Fruit fly (Drosophila melanogaster) whole organism, embryonic: ENCODE data around the gene Prp3.

Experiments
- Adf1 ChIP-seq: fragments of 200-800 bp; sonication (Bioruptor generic); IDR thresholded peaks from 2 replicates; pipeline ENCODE4 v1.3.6; 2022; ENCODE audit warnings: missing biosample characterization, missing genetic modification characterization
- CG10565 ChIP-seq: fragments of 200-800 bp; sonication (Bioruptor generic); optimal IDR thresholded peaks from 3 replicates; lab custom pipeline; 2016; ENCODE audit warnings: missing biosample characterization, mild to moderate bottlenecking, missing genetic modification characterization
- CG10959 ChIP-seq: fragments of 200-800 bp; sonication (Bioruptor generic); IDR thresholded peaks from 2 replicates; pipeline ENCODE4 v1.3.6; 2022; ENCODE audit warnings: missing biosample characterization, missing genetic modification characterization
- CG12744 ChIP-seq: fragments of 200-800 bp; sonication (Bioruptor generic); optimal IDR thresholded peaks from 2 replicates; lab custom pipeline; 2016; ENCODE audit warnings: missing biosample characterization, missing genetic modification characterization
- CG13296 ChIP-seq: fragments of 200-800 bp; sonication (Bioruptor generic); optimal IDR thresholded peaks from 3 replicates; lab custom pipeline; 2018; ENCODE audit warnings: missing biosample characterization, mild to moderate bottlenecking, missing genetic modification characterization
- CG13894 ChIP-seq: fragments of 200-800 bp; sonication (Bioruptor generic); optimal IDR thresholded peaks from 3 replicates; lab custom pipeline; 2018; ENCODE audit warnings: missing biosample characterization, mild to moderate bottlenecking, missing genetic modification characterization, moderate library complexity
- CG14441 ChIP-seq: fragments of 200-800 bp; sonication (Bioruptor generic); IDR thresholded peaks from 2 replicates; pipeline ENCODE4 v1.3.6; 2022; ENCODE audit warnings: missing biosample characterization, missing genetic modification characterization
- CG14860 ChIP-seq: fragments of 200-800 bp; sonication (Bioruptor generic); IDR thresholded peaks from 3 replicates; pipeline ENCODE4 v1.3.6; 2022; ENCODE audit warnings: missing biosample characterization, missing genetic modification characterization; ENCODE audit not compliant: partially characterized antibody
- CG15011 ChIP-seq: fragments of 200-800 bp; sonication (Bioruptor generic); optimal IDR thresholded peaks from 3 replicates; lab custom pipeline; 2018; ENCODE audit warnings: missing biosample characterization, mild to moderate bottlenecking, missing genetic modification characterization
- CG1832 ChIP-seq: fragments of 200-800 bp; sonication (Bioruptor generic); optimal IDR thresholded peaks from 2 replicates; lab custom pipeline; 2017; ENCODE audit warnings: missing biosample characterization, mild to moderate bottlenecking, missing genetic modification characterization, inconsistent platforms
- CG2120 ChIP-seq: fragments of 200-800 bp; sonication (Bioruptor generic); optimal IDR thresholded peaks from 3 replicates; lab custom pipeline; 2016; ENCODE audit warnings: missing biosample characterization, missing genetic modification characterization
- CG30020 ChIP-seq: fragments of 200-800 bp; optimal IDR thresholded peaks from 2 replicates; lab custom pipeline; 2019; ENCODE audit warnings: missing biosample characterization, mild to moderate bottlenecking, missing genetic modification characterization, moderate library complexity
- CG31365 ChIP-seq: fragments of 200-800 bp; sonication (Bioruptor generic); optimal IDR thresholded peaks from 2 replicates; lab custom pipeline; 2018; ENCODE audit warnings: missing biosample characterization, mild to moderate bottlenecking, missing genetic modification characterization
- CG32532 ChIP-seq: fragments of 200-800 bp; sonication (Bioruptor generic); IDR thresholded peaks from 2 replicates; pipeline ENCODE4 v1.3.6; 2022; ENCODE audit warnings: missing biosample characterization, missing genetic modification characterization
- CG42726 ChIP-seq: fragments of 200-800 bp; sonication (Bioruptor generic); IDR thresholded peaks from 2 replicates; pipeline ENCODE4 v1.3.6; 2022; ENCODE audit warnings: missing biosample characterization, missing genetic modification characterization; ENCODE audit not compliant: partially characterized antibody
- CG4282 ChIP-seq: fragments of 200-800 bp; sonication (Bioruptor generic); optimal IDR thresholded peaks from 2 replicates; lab custom pipeline; 2016; ENCODE audit warnings: missing biosample characterization, missing genetic modification characterization
- CG43689 ChIP-seq: fragments of 200-800 bp; sonication (Bioruptor generic); IDR thresholded peaks from 2 replicates; pipeline ENCODE4 v1.3.6; 2022; ENCODE audit warnings: missing biosample characterization, missing genetic modification characterization
- CG7357 ChIP-seq: fragments of 200-800 bp; sonication (Bioruptor generic); IDR thresholded peaks from 3 replicates; pipeline ENCODE4 v1.3.6; 2022; ENCODE audit warnings: missing biosample characterization, missing genetic modification characterization
- CG7987 ChIP-seq: fragments of 200-800 bp; sonication (Bioruptor generic); optimal IDR thresholded peaks from 2 replicates; lab custom pipeline; 2018; ENCODE audit warnings: missing biosample characterization, mild to moderate bottlenecking, missing genetic modification characterization, moderate library complexity
- CG8281 ChIP-seq: fragments of 200-800 bp; sonication (Bioruptor generic); optimal IDR thresholded peaks from 2 replicates; lab custom pipeline; 2018; ENCODE audit warnings: missing biosample characterization, mild to moderate bottlenecking, missing genetic modification characterization, moderate library complexity
- CG8290 ChIP-seq, 3 experiments: fragments of 200-800 bp; sonication (Bioruptor generic); optimal IDR thresholded peaks; 2 replicates each; lab custom pipeline; 2016 to 2019; ENCODE audit warnings: missing biosample characterization in 3 of 3, missing genetic modification characterization in 3 of 3, mild to moderate bottlenecking in 2 of 3, moderate library complexity in 1 of 3
- CG9609 ChIP-seq: fragments of 200-800 bp; sonication (Bioruptor generic); optimal IDR thresholded peaks from 3 replicates; lab custom pipeline; 2016; ENCODE audit warnings: missing biosample characterization, missing genetic modification characterization
- HLH3B ChIP-seq: fragments of 200-800 bp; sonication (Bioruptor generic); IDR thresholded peaks from 2 replicates; pipeline ENCODE4 v1.3.6; 2022; ENCODE audit warnings: missing biosample characterization, missing genetic modification characterization
- HLH54F ChIP-seq: fragments of 200-800 bp; sonication (Bioruptor generic); optimal IDR thresholded peaks from 3 replicates; lab custom pipeline; 2016; ENCODE audit warnings: missing biosample characterization, missing genetic modification characterization
- Hand ChIP-seq: fragments of 200-800 bp; sonication (Bioruptor generic); optimal IDR thresholded peaks from 2 replicates; lab custom pipeline; 2017; ENCODE audit warnings: mild to moderate bottlenecking, missing biosample characterization, missing genetic modification reagents, missing genetic modification characterization
- Hey ChIP-seq: fragments of 200-800 bp; sonication (Bioruptor generic); optimal IDR thresholded peaks from 3 replicates; lab custom pipeline; 2018; ENCODE audit warnings: missing biosample characterization, mild to moderate bottlenecking, missing genetic modification characterization
- HmgZ ChIP-seq: fragments of 200-800 bp; sonication (Bioruptor generic); optimal IDR thresholded peaks from 2 replicates; lab custom pipeline; 2018; ENCODE audit warnings: missing biosample characterization, mild to moderate bottlenecking, missing genetic modification characterization
- Mad ChIP-seq: fragments of 200-800 bp; sonication (Bioruptor generic); optimal IDR thresholded peaks from 2 replicates; lab custom pipeline; 2016; ENCODE audit warnings: missing biosample characterization, missing genetic modification characterization
- Med ChIP-seq: fragments of 200-800 bp; sonication (Bioruptor generic); peaks from one replicate; lab custom pipeline; 2016; ENCODE audit warnings: missing biosample characterization, missing genetic modification characterization, mild to moderate bottlenecking, inconsistent platforms, moderate library complexity
- Mes4 ChIP-seq: fragments of 200-800 bp; sonication (Bioruptor generic); optimal IDR thresholded peaks from 2 replicates; lab custom pipeline; 2016; ENCODE audit warnings: missing biosample characterization, missing genetic modification characterization
- NC2β ChIP-seq: fragments of 200-800 bp; sonication (Bioruptor generic); optimal IDR thresholded peaks from 2 replicates; lab custom pipeline; 2016; ENCODE audit warnings: missing biosample characterization, missing genetic modification characterization
- NK7.1 ChIP-seq: fragments of 200-800 bp; sonication (Bioruptor generic); optimal IDR thresholded peaks from 3 replicates; lab custom pipeline; 2016; ENCODE audit warnings: missing biosample characterization, missing genetic modification characterization
- ab ChIP-seq: fragments of 200-800 bp; sonication (Bioruptor generic); optimal IDR thresholded peaks from 2 replicates; lab custom pipeline; 2016; ENCODE audit warnings: missing biosample characterization, missing genetic modification characterization
- abd-A ChIP-seq: fragments of 200-800 bp; sonication (Bioruptor generic); optimal IDR thresholded peaks from 3 replicates; lab custom pipeline; 2019; ENCODE audit warnings: missing biosample characterization, mild to moderate bottlenecking, missing genetic modification characterization, moderate library complexity
- al ChIP-seq: fragments of 200-800 bp; sonication (Bioruptor generic); IDR thresholded peaks from 2 replicates; pipeline ENCODE4 v1.3.6; 2022; ENCODE audit warnings: missing biosample characterization, missing genetic modification characterization
- ato ChIP-seq: fragments of 200-800 bp; sonication (Bioruptor generic); IDR thresholded peaks from 2 replicates; pipeline ENCODE4 v1.3.6; 2022; ENCODE audit warnings: missing biosample characterization, missing genetic modification characterization; ENCODE audit not compliant: partially characterized antibody
- cato ChIP-seq: fragments of 200-800 bp; sonication (Bioruptor generic); optimal IDR thresholded peaks from 2 replicates; lab custom pipeline; 2016; ENCODE audit warnings: missing biosample characterization, missing genetic modification characterization, borderline replicate concordance
- chinmo ChIP-seq: fragments of 200-800 bp; sonication (Bioruptor generic); IDR thresholded peaks from 4 replicates; pipeline ENCODE4 v1.3.6; 2022; ENCODE audit warnings: missing biosample characterization, missing genetic modification characterization; ENCODE audit not compliant: partially characterized antibody
- chn ChIP-seq: fragments of 200-800 bp; sonication (Bioruptor generic); optimal IDR thresholded peaks from 2 replicates; lab custom pipeline; 2016; ENCODE audit warnings: missing biosample characterization, missing genetic modification characterization
- fd3F ChIP-seq: fragments of 200-800 bp; sonication (Bioruptor generic); optimal IDR thresholded peaks from 2 replicates; lab custom pipeline; 2018; ENCODE audit warnings: missing biosample characterization, mild to moderate bottlenecking, missing genetic modification characterization, moderate library complexity
- lab ChIP-seq: fragments of 200-800 bp; sonication (Bioruptor generic); optimal IDR thresholded peaks from 3 replicates; lab custom pipeline; 2017; ENCODE audit warnings: missing biosample characterization, missing genetic modification characterization, mild to moderate bottlenecking, moderate library complexity, missing genetic modification reagents
- mirr ChIP-seq: fragments of 200-800 bp; sonication (Bioruptor generic); optimal IDR thresholded peaks from 3 replicates; lab custom pipeline; 2018; ENCODE audit warnings: missing biosample characterization, mild to moderate bottlenecking, missing genetic modification characterization
- p53 ChIP-seq: fragments of 200-800 bp; sonication (Bioruptor generic); optimal IDR thresholded peaks from 2 replicates; lab custom pipeline; 2016; ENCODE audit warnings: missing biosample characterization, missing genetic modification characterization
- pan ChIP-seq, 4 experiments: fragments of >200 bp in 3 of 4; fragments of 200-800 bp in 1 of 4; sonication (Bioruptor generic) in 1 of 4; optimal IDR thresholded peaks in 3 of 4; IDR thresholded peaks in 1 of 4; 2 replicates each; pipeline versions ENCODE4 v1.3.6 to Lab custom; 2017 to 2022; ENCODE audit warnings: missing biosample characterization in 2 of 4, missing genetic modification characterization in 2 of 4, mixed read lengths in 1 of 4
- pho ChIP-seq: fragments of 200-800 bp; sonication (Bioruptor generic); optimal IDR thresholded peaks from 2 replicates; lab custom pipeline; 2016; ENCODE audit warnings: missing biosample characterization, missing genetic modification characterization
- sqz ChIP-seq: fragments of 200-800 bp; sonication (Bioruptor generic); optimal IDR thresholded peaks from 3 replicates; lab custom pipeline; 2018; ENCODE audit warnings: missing biosample characterization, mild to moderate bottlenecking, missing genetic modification characterization
- sr ChIP-seq: fragments of 200-800 bp; sonication (Bioruptor generic); IDR thresholded peaks from 3 replicates; pipeline ENCODE4 v1.3.6; 2022; ENCODE audit warnings: missing biosample characterization, missing genetic modification characterization
- stc ChIP-seq: fragments of 200-800 bp; sonication (Bioruptor generic); IDR thresholded peaks from 2 replicates; pipeline ENCODE4 v1.3.6; 2022; ENCODE audit warnings: missing biosample characterization, missing genetic modification characterization
- tll ChIP-seq, 2 experiments: fragments of 200-800 bp in 1 of 2; fragments of >200 bp in 1 of 2; sonication (Bioruptor generic) in 1 of 2; optimal IDR thresholded peaks; 2 replicates each; lab custom pipeline; 2017 to 2019; ENCODE audit warnings: missing biosample characterization in 2 of 2, missing genetic modification characterization in 2 of 2, mild to moderate bottlenecking in 1 of 2, moderate library complexity in 1 of 2

Gene Prp3

dm6 chr3L:19929719-19930334 is 19.7 kb downstream of the Prp3 start (continued):
- TF ChIP-seq CG12744 (GFP tag; lab: Kevin White, UChicago) (no peak), NC2β (no peak), Adf1 (GFP tag; lab: Robert Waterston, UW) (no peak; the same call in 1 of the 2 replicates), Hey (tag; lab: Kevin White, UChicago) (peak; percentile 25), chinmo (GFP tag; lab: Robert Waterston, UW) (peak; percentile 81; the same call in 2 of the 4 replicates), CG8290 (GFP tag; optimal IDR thresholded peaks at IDR 0.05; lab: Kevin White, UChicago) (no peak), CG8290 (tag; optimal IDR thresholded peaks at IDR 0.05; lab: Kevin White, UChicago) (no peak), ato (no peak), CG1832 (no peak), tll (GFP tag; optimal IDR thresholded peaks at IDR 0.05; lab: Kevin White, UChicago) (no peak), sr (GFP tag; lab: Robert Waterston, UW) (no peak), CG31365 (tag; lab: Kevin White, UChicago) (no peak), CG7987 (GFP tag; lab: Kevin White, UChicago) (peak; percentile 2), CG4282 (GFP tag; lab: Kevin White, UChicago) (no peak), CG15011 (no peak), CG10959 (GFP tag; lab: Robert Waterston, UW) (no peak), ab (GFP tag; lab: Kevin White, UChicago) (no peak), al (GFP tag; lab: Robert Waterston, UW) (no peak), HmgZ (peak; percentile 53), CG32532 (peak; percentile 31; the same call in 1 of the 2 replicates), CG2120 (peak; percentile 21), Med (GFP tag; lab: Kevin White, UChicago) (peak; percentile 74), CG10565 (GFP tag; lab: Kevin White, UChicago) (no peak), mirr (GFP tag; lab: Kevin White, UChicago) (peak; percentile 96), CG9609 (GFP tag; lab: Kevin White, UChicago) (no peak), chn (GFP tag; lab: Kevin White, UChicago) (no peak), CG14441 (peak; percentile 33; the same call in 1 of the 2 replicates), CG7357 (GFP tag; lab: Robert Waterston, UW) (no peak), cato (GFP tag; lab: Kevin White, UChicago) (no peak), pan (optimal IDR thresholded peaks at IDR 0.05; lab: Kevin White, UChicago) (no peak), pan (GFP tag; optimal IDR thresholded peaks at IDR 0.05 in 1 of 2, IDR thresholded peaks at IDR 0.05 in 1 of 2) (no peak), CG30020 (tag; lab: Kevin White, UChicago) (no peak), sqz (GFP tag; lab: Kevin White, UChicago) (peak; percentile 65), pho (no peak), CG14860 (GFP tag; lab: Robert Waterston, UW) (no peak), HLH54F (GFP tag; lab: Kevin White, UChicago) (no peak), Mes4 (GFP tag; lab: Kevin White, UChicago) (no peak), Hand (GFP tag; lab: Kevin White, UChicago) (no peak), CG42726 (GFP tag; lab: Robert Waterston, UW) (no peak), stc (no peak), fd3F (no peak), CG13894 (tag; lab: Kevin White, UChicago) (peak; percentile 24), CG13296 (GFP tag; lab: Kevin White, UChicago) (no peak), Mad (GFP tag; lab: Kevin White, UChicago) (no peak), lab (GFP tag; lab: Kevin White, UChicago) (peak; percentile 64), HLH3B (GFP tag; lab: Robert Waterston, UW) (no peak), NK7.1 (GFP tag; lab: Kevin White, UChicago) (no peak), abd-A (tag; lab: Kevin White, UChicago) (no peak), CG43689 (GFP tag; lab: Robert Waterston, UW) (no peak), p53 (GFP tag; lab: Kevin White, UChicago) (no peak), CG8281 (tag; lab: Kevin White, UChicago) (peak; percentile 99)
